Fruit fly (Drosophila melanogaster) whole organism, wandering third instar larva: Measurements from ENCODE around the gene Spt20.

Experiments
- Abd-B ChIP-seq: fragments of >200 bp; optimal IDR thresholded peaks from 2 replicates; lab custom pipeline; 2017; ENCODE audit warnings: missing biosample characterization, missing genetic modification characterization
- CG32264 ChIP-seq: fragments of 200-800 bp; sonication (Bioruptor generic); optimal IDR thresholded peaks from 2 replicates; lab custom pipeline; 2016; ENCODE audit warnings: missing biosample characterization, missing genetic modification characterization
- CG9705 ChIP-seq: fragments of 200-800 bp; sonication (Bioruptor generic); optimal IDR thresholded peaks from 2 replicates; lab custom pipeline; 2018; ENCODE audit warnings: missing biosample characterization, mild to moderate bottlenecking, missing genetic modification characterization
- CrebA ChIP-seq: fragments of 200-800 bp; sonication (Bioruptor generic); optimal IDR thresholded peaks from 2 replicates; lab custom pipeline; 2016; ENCODE audit warnings: missing biosample characterization, mild to moderate bottlenecking, missing genetic modification characterization, borderline replicate concordance
- Dfd ChIP-seq: fragments of >200 bp; optimal IDR thresholded peaks from 2 replicates; lab custom pipeline; 2017; ENCODE audit warnings: missing biosample characterization, missing genetic modification characterization
- Dif ChIP-seq: fragments of 200-275, 200-300 bp; sonication (Bioruptor generic); optimal IDR thresholded peaks from 2 replicates; lab custom pipeline; 2018; ENCODE audit warnings: missing biosample characterization, missing genetic modification characterization; ENCODE audit not compliant: partially characterized antibody
- GATAd ChIP-seq: sonication (Bioruptor generic); optimal IDR thresholded peaks from 2 replicates; lab custom pipeline; 2016; ENCODE audit warnings: missing biosample characterization, missing genetic modification characterization
- HLH106 ChIP-seq: fragments of 200-800 bp; optimal IDR thresholded peaks from 3 replicates; lab custom pipeline; 2019; ENCODE audit warnings: missing biosample characterization, mild to moderate bottlenecking, missing genetic modification characterization, moderate library complexity
- Hnf4 ChIP-seq: fragments of 200-800 bp; sonication (Bioruptor generic); optimal IDR thresholded peaks from 2 replicates; lab custom pipeline; 2016; ENCODE audit warnings: missing biosample characterization, mild to moderate bottlenecking, missing genetic modification characterization
- Hr78 ChIP-seq: fragments of >200 bp; optimal IDR thresholded peaks from 2 replicates; lab custom pipeline; 2017; ENCODE audit warnings: missing biosample characterization, missing genetic modification characterization
- Hr83 ChIP-seq: fragments of 200-300 bp; sonication (Bioruptor generic); optimal IDR thresholded peaks from 2 replicates; lab custom pipeline; 2016; ENCODE audit warnings: missing biosample characterization, mild to moderate bottlenecking, missing genetic modification characterization, moderate library complexity; ENCODE audit not compliant: poor library complexity, severe bottlenecking
- Jra ChIP-seq: sonication (Bioruptor generic); optimal IDR thresholded peaks from 2 replicates; lab custom pipeline; 2016; ENCODE audit warnings: missing biosample characterization, missing genetic modification characterization
- Mio ChIP-seq: sonication (Bioruptor generic); optimal IDR thresholded peaks from 2 replicates; lab custom pipeline; 2016; ENCODE audit warnings: missing biosample characterization, missing genetic modification characterization
- Myc ChIP-seq: fragments of >200 bp; optimal IDR thresholded peaks from 2 replicates; lab custom pipeline; 2017
- N ChIP-seq: fragments of >200 bp; optimal IDR thresholded peaks from 2 replicates; lab custom pipeline; 2018; ENCODE audit warnings: missing biosample characterization, missing external identifiers, missing genetic modification characterization
- OdsH ChIP-seq: fragments of 200-800 bp; sonication (Bioruptor generic); optimal IDR thresholded peaks from 2 replicates; lab custom pipeline; 2016; ENCODE audit warnings: missing biosample characterization, mild to moderate bottlenecking, missing genetic modification characterization
- Rel ChIP-seq, 2 experiments: fragments of 200-800 bp; sonication (Bioruptor generic) in 1 of 2; optimal IDR thresholded peaks; 2 replicates in 1 of 2; 3 replicates in 1 of 2; lab custom pipeline; 2016 to 2019; ENCODE audit warnings: mild to moderate bottlenecking in 2 of 2, missing biosample characterization in 2 of 2, missing genetic modification characterization in 2 of 2, moderate library complexity in 1 of 2
- Sp1 ChIP-seq: fragments of 200-800 bp; sonication (Bioruptor generic); optimal IDR thresholded peaks from 3 replicates; lab custom pipeline; 2019; ENCODE audit warnings: missing biosample characterization, mild to moderate bottlenecking, missing genetic modification characterization, moderate library complexity
- Vsx2 ChIP-seq: fragments of 200-300, 225-300 bp; sonication (Bioruptor generic); optimal IDR thresholded peaks from 2 replicates; lab custom pipeline; 2018; ENCODE audit warnings: missing biosample characterization, missing genetic modification characterization; ENCODE audit not compliant: partially characterized antibody
- br ChIP-seq: fragments of 200-800 bp; sonication (Bioruptor generic); optimal IDR thresholded peaks from 2 replicates; lab custom pipeline; 2016; ENCODE audit warnings: missing biosample characterization, missing genetic modification characterization
- brk ChIP-seq: fragments of 200-800 bp; sonication (Bioruptor generic); optimal IDR thresholded peaks from 2 replicates; lab custom pipeline; 2016; ENCODE audit warnings: missing biosample characterization, mild to moderate bottlenecking, missing genetic modification characterization
- dl ChIP-seq, 2 experiments: fragments of 175-275, 200-275 bp in 1 of 2; fragments of 200-275 bp in 1 of 2; sonication (Bioruptor generic); optimal IDR thresholded peaks; lab custom pipeline; 2018; ENCODE audit warnings: mild to moderate bottlenecking in 2 of 2, missing biosample characterization in 2 of 2, missing genetic modification characterization in 2 of 2, moderate library complexity in 2 of 2; ENCODE audit not compliant: partially characterized antibody in 2 of 2, insufficient read depth in 1 of 2
- dmrt93B ChIP-seq: fragments of 200-800 bp; sonication (Bioruptor generic); optimal IDR thresholded peaks from 2 replicates; lab custom pipeline; 2018; ENCODE audit warnings: missing biosample characterization, mild to moderate bottlenecking, missing genetic modification characterization
- dsf ChIP-seq: sonication (Bioruptor generic); optimal IDR thresholded peaks from 2 replicates; lab custom pipeline; 2016; ENCODE audit warnings: missing biosample characterization, missing genetic modification characterization, borderline replicate concordance
- ey ChIP-seq: fragments of 200-800 bp; sonication (Bioruptor generic); optimal IDR thresholded peaks from 2 replicates; lab custom pipeline; 2016; ENCODE audit warnings: missing biosample characterization, missing genetic modification characterization
- foxo ChIP-seq, 2 experiments: fragments of 200-800 bp; sonication (Bioruptor generic); optimal IDR thresholded peaks; 2 replicates in 1 of 2; 3 replicates in 1 of 2; lab custom pipeline; 2016 to 2017; ENCODE audit warnings: missing biosample characterization in 2 of 2, missing genetic modification characterization in 2 of 2
- fru ChIP-seq: fragments of 200-800 bp; sonication (Bioruptor generic); optimal IDR thresholded peaks from 3 replicates; lab custom pipeline; 2016; ENCODE audit warnings: missing biosample characterization, mild to moderate bottlenecking, missing genetic modification characterization
- h ChIP-seq: fragments of 200-800 bp; sonication (Bioruptor generic); optimal IDR thresholded peaks from 3 replicates; lab custom pipeline; 2016; ENCODE audit warnings: missing biosample characterization, mild to moderate bottlenecking, missing genetic modification characterization
- jim ChIP-seq: fragments of 175-275, 200-325 bp; sonication (Bioruptor generic); optimal IDR thresholded peaks from 2 replicates; lab custom pipeline; 2016; ENCODE audit warnings: missing biosample characterization, mild to moderate bottlenecking, missing genetic modification characterization
- lola ChIP-seq: fragments of >200 bp; optimal IDR thresholded peaks from 2 replicates; lab custom pipeline; 2017; ENCODE audit warnings: missing biosample characterization, missing genetic modification characterization
- pan ChIP-seq: fragments of >200 bp; optimal IDR thresholded peaks from 2 replicates; lab custom pipeline; 2017
- psq ChIP-seq: fragments of 200-800 bp; sonication (Bioruptor generic); optimal IDR thresholded peaks from 3 replicates; lab custom pipeline; 2017; ENCODE audit warnings: missing biosample characterization, mild to moderate bottlenecking, missing genetic modification characterization, moderate library complexity
- rgr ChIP-seq: fragments of 200-800 bp; sonication (Bioruptor generic); optimal IDR thresholded peaks from 3 replicates; lab custom pipeline; 2016; ENCODE audit warnings: missing biosample characterization, mild to moderate bottlenecking, missing genetic modification characterization
- sage ChIP-seq: fragments of 200-800 bp; sonication (Bioruptor generic); optimal IDR thresholded peaks from 2 replicates; lab custom pipeline; 2016; ENCODE audit warnings: missing biosample characterization, mild to moderate bottlenecking, missing genetic modification characterization
- sv ChIP-seq: fragments of 200-800 bp; sonication (Bioruptor generic); optimal IDR thresholded peaks from 3 replicates; lab custom pipeline; 2016; ENCODE audit warnings: missing biosample characterization, missing genetic modification characterization
- tai ChIP-seq: sonication (Bioruptor generic); optimal IDR thresholded peaks from 2 replicates; lab custom pipeline; 2016; ENCODE audit warnings: missing biosample characterization, missing genetic modification characterization
- usp ChIP-seq: fragments of >200 bp; optimal IDR thresholded peaks from 2 replicates; lab custom pipeline; 2017; ENCODE audit warnings: missing biosample characterization, missing genetic modification characterization
- woc ChIP-seq: sonication (Bioruptor generic); optimal IDR thresholded peaks from 2 replicates; lab custom pipeline; 2016; ENCODE audit warnings: missing biosample characterization, mild to moderate bottlenecking, missing genetic modification characterization

Gene Spt20

dm6 chr3L:13494363-13495015, 8.0 kb upstream of the Spt20 start (continued):
- TF ChIP-seq N, result no peak
- TF ChIP-seq sage (GFP tag; lab: Kevin White, UChicago), result peak; percentile 23
- TF ChIP-seq Abd-B (GFP tag; lab: Kevin White, UChicago), result no peak
- no peak for TF ChIP-seq CG32264 (GFP tag; lab: Kevin White, UChicago)
- no peak for TF ChIP-seq Vsx2 (GFP tag; lab: Kevin White, UChicago)
- peak; percentile 28 for TF ChIP-seq brk
- TF ChIP-seq Dif, result peak; percentile 50
- TF ChIP-seq lola (GFP tag; lab: Kevin White, UChicago), result no peak
- TF ChIP-seq dmrt93B (GFP tag; lab: Kevin White, UChicago), result no peak
- TF ChIP-seq sv (GFP tag; lab: Kevin White, UChicago), result no peak
- TF ChIP-seq tai (GFP tag; lab: Kevin White, UChicago), result no peak
- peak; percentile 66 for TF ChIP-seq h (GFP tag; lab: Kevin White, UChicago)
- TF ChIP-seq Myc (lab: Kevin White, UChicago), result no peak
- TF ChIP-seq, all 38 proteins: peak for 14

dm6 chr3L:13495065-13495464, 7.4 kb upstream of the Spt20 start:
- TF ChIP-seq jim (GFP tag; lab: Kevin White, UChicago), result peak; percentile 86
- TF ChIP-seq Hnf4 (GFP tag; lab: Kevin White, UChicago), result peak; percentile 25
- TF ChIP-seq CG9705 (GFP tag; lab: Kevin White, UChicago), result no peak
- TF ChIP-seq CrebA, result peak; percentile 83
- TF ChIP-seq Rel (GFP tag; optimal IDR thresholded peaks at IDR 0.05; lab: Kevin White, UChicago), result peak; percentile 11
- TF ChIP-seq Rel (tag; optimal IDR thresholded peaks at IDR 0.05; lab: Kevin White, UChicago), result no peak
- TF ChIP-seq Sp1 (GFP tag; lab: Kevin White, UChicago), result peak; percentile 26

dm6 chr3L:13497720-13498355, 4.7 kb upstream of the Spt20 start:
- TF ChIP-seq HLH106 (tag; lab: Kevin White, UChicago), result no peak
- TF ChIP-seq brk, result no peak
- TF ChIP-seq br, result peak; percentile 9
- TF ChIP-seq dmrt93B (GFP tag; lab: Kevin White, UChicago), result no peak
- no peak for TF ChIP-seq dsf
- no peak for TF ChIP-seq sage (GFP tag; lab: Kevin White, UChicago)
- no peak for TF ChIP-seq Hr78
- no peak for TF ChIP-seq ey
- no peak for TF ChIP-seq usp (GFP tag; lab: Kevin White, UChicago)
- no peak for TF ChIP-seq Hnf4 (GFP tag; lab: Kevin White, UChicago)
- TF ChIP-seq Jra (GFP tag; lab: Kevin White, UChicago), result peak; percentile 7
- no peak for TF ChIP-seq dl (GFP tag; optimal IDR thresholded peaks at IDR 0.05; lab: Kevin White, UChicago; ENCODE audit: insufficient read depth in 1 of 2, partially characterized antibody in 2 of 2)
- no peak for TF ChIP-seq Dfd (GFP tag; lab: Kevin White, UChicago)
- no peak for TF ChIP-seq tai (GFP tag; lab: Kevin White, UChicago)
- peak; percentile 0 for TF ChIP-seq CG32264 (GFP tag; lab: Kevin White, UChicago)
- no peak for TF ChIP-seq Rel (GFP tag; optimal IDR thresholded peaks at IDR 0.05; lab: Kevin White, UChicago)
- TF ChIP-seq Rel (tag; optimal IDR thresholded peaks at IDR 0.05; lab: Kevin White, UChicago), result peak; percentile 48
- TF ChIP-seq psq (GFP tag; lab: Kevin White, UChicago), result peak; percentile 20
- peak in 1 of 2 experiments; percentile 11 for TF ChIP-seq foxo (GFP tag; optimal IDR thresholded peaks at IDR 0.05; lab: Kevin White, UChicago)
- peak; percentile 20 for TF ChIP-seq h (GFP tag; lab: Kevin White, UChicago)
- TF ChIP-seq rgr, result no peak
- no peak for TF ChIP-seq N
- TF ChIP-seq jim (GFP tag; lab: Kevin White, UChicago), result peak; percentile 80
- no peak for TF ChIP-seq GATAd (GFP tag; lab: Kevin White, UChicago)
- no peak for TF ChIP-seq Mio
- TF ChIP-seq Hr83 (GFP tag; lab: Kevin White, UChicago), result no peak
- TF ChIP-seq Dif, result peak; percentile 37
- no peak for TF ChIP-seq lola (GFP tag; lab: Kevin White, UChicago)
- no peak for TF ChIP-seq pan (lab: Kevin White, UChicago)
- peak; percentile 34 for TF ChIP-seq fru (GFP tag; lab: Kevin White, UChicago)
- TF ChIP-seq Vsx2 (GFP tag; lab: Kevin White, UChicago), result peak; percentile 31
- TF ChIP-seq CrebA, result no peak
- no peak for TF ChIP-seq OdsH
- TF ChIP-seq CG9705 (GFP tag; lab: Kevin White, UChicago), result no peak
- TF ChIP-seq sv (GFP tag; lab: Kevin White, UChicago), result no peak
- TF ChIP-seq Sp1 (GFP tag; lab: Kevin White, UChicago), result peak; percentile 39
- no peak for TF ChIP-seq Myc (lab: Kevin White, UChicago)
- TF ChIP-seq Abd-B (GFP tag; lab: Kevin White, UChicago), result no peak
- TF ChIP-seq woc (GFP tag; lab: Kevin White, UChicago), result no peak
